Worm (Caenorhabditis elegans): Measurements from ENCODE around the gene nas-25.
A peak's percentile ranks its signal among the peaks of the same experiment; 100 is the strongest.

DNA sequence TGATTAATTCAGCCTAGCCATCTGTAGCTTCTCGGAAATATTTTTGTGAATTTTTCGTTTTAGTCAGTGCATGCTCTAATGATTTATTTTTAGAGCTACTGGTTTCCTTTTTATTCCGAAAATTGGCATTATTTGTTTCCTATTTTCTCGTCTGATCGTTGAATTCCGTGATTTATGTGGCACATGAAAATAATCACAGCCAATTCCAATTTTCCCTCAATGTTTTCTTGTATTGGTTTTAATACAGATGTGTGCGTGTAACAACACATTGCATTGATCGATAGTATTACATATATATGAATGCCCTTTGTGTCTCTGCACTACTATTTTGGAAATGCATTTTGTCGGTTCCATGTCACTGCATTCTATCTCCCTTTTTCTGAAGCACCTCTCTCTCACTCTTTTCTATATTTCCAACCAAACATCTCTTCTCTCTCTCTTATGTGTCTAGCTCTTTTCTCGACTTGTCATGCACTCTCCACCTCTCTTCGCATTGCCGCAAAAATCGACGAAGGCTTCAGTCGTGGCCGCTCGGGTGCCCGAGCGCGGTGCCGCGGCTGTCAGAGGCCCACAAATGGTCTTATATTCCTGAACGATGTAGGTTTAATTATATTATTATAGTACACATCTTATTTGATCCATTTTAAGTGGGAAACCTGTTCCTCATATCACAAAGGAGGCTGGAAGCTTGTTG is 41.5 kb upstream of the nas-25 start:
- TF ChIP-seq W03F9.2 (tag; optimal IDR thresholded peaks at IDR 0.05) = no peak
- TF ChIP-seq him-1 (tag; optimal IDR thresholded peaks at IDR 0.05) = peak; percentile 56
- TF ChIP-seq dao-5 (tag; optimal IDR thresholded peaks at IDR 0.05) = no peak

All from whole organism, L4/young adult.